Worm (Caenorhabditis elegans): ENCODE results near the gene T12E12.6.

The T12E12.6 gene

ce11 chrIV:5582760-5583159 lies 8.8 kb upstream of the T12E12.6 start:
- TF ChIP-seq aha-1 (tag; optimal IDR thresholded peaks at IDR 0.05) (no peak), fos-1 (tag; optimal IDR thresholded peaks at IDR 0.05) (no peak), fkh-4 (tag; optimal IDR thresholded peaks at IDR 0.05; ENCODE audit: borderline replicate concordance) (no peak), efl-1 (optimal IDR thresholded peaks at IDR 0.05) (no peak), efl-1 (GFP tag; optimal IDR thresholded peaks at IDR 0.05 in 1 of 2) (peak in 1 of 2 experiments; percentile 60), skn-1 (tag; optimal IDR thresholded peaks at IDR 0.05) (no peak), lin-35 (GFP tag; optimal IDR thresholded peaks at IDR 0.05) (no peak), alr-1 (tag; optimal IDR thresholded peaks at IDR 0.05; ENCODE audit: borderline replicate concordance) (no peak), mab-9 (GFP tag; IDR thresholded peaks at IDR 0.05) (no peak), dpl-1 (GFP tag; optimal IDR thresholded peaks at IDR 0.05) (no peak), nhr-90 (tag; optimal IDR thresholded peaks at IDR 0.05; ENCODE audit: poor library complexity) (no peak), xbp-1 (tag; optimal IDR thresholded peaks at IDR 0.05) (peak; percentile 83)

DNA sequence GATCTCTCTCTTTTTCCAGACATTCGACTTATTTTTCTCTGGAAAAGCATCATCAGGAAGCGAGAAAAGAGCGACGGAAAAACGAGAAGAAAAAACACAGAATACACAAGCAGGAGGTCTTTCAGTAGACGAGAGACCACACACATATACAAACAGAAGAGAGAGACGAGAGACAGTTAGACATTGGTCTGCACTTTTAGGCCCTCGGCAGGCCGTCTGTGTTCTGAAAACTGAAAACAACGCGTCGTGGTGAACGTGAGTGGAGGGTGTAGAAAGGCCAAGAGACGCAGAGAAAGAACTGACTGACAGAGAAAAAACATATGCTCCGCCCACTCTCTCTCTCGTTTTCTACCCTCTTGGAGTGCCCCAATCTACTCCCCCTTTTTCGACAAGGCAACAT lies 8.3 kb upstream of the T12E12.6 start:
- no peak for TF ChIP-seq C34B4.2 (tag; optimal IDR thresholded peaks at IDR 0.05)
- TF ChIP-seq nhr-28 (tag; optimal IDR thresholded peaks at IDR 0.05): no peak
- TF ChIP-seq sup-37 (GFP tag; optimal IDR thresholded peaks at IDR 0.05): no peak
- TF ChIP-seq snu-23 (GFP tag; optimal IDR thresholded peaks at IDR 0.05): peak; percentile 46
- TF ChIP-seq C16A3.4 (tag; optimal IDR thresholded peaks at IDR 0.05): no peak
- TF ChIP-seq fkh-4 (tag; optimal IDR thresholded peaks at IDR 0.05; ENCODE audit: borderline replicate concordance): no peak
- no peak for TF ChIP-seq nhr-84 (tag; optimal IDR thresholded peaks at IDR 0.05)
- TF ChIP-seq fkh-8 (tag; optimal IDR thresholded peaks at IDR 0.05): peak; percentile 83
- peak; percentile 58 for TF ChIP-seq nhr-71 (tag; optimal IDR thresholded peaks at IDR 0.05)
- TF ChIP-seq efl-1 (optimal IDR thresholded peaks at IDR 0.05): peak in 1 of 2 experiments; percentile 7
- TF ChIP-seq efl-1 (GFP tag; optimal IDR thresholded peaks at IDR 0.05 in 1 of 2): no peak
- TF ChIP-seq F16B12.6 (tag; optimal IDR thresholded peaks at IDR 0.05): no peak
- TF ChIP-seq lin-14 (GFP tag; optimal IDR thresholded peaks at IDR 0.05): peak; percentile 77
- TF ChIP-seq tlp-1 (tag; optimal IDR thresholded peaks at IDR 0.05): no peak
- TF ChIP-seq swsn-7 (tag; optimal IDR thresholded peaks at IDR 0.05): no peak
- no peak for TF ChIP-seq ets-5 (GFP tag; IDR thresholded peaks at IDR 0.05)
- peak; percentile 17 for TF ChIP-seq unc-86 (tag; optimal IDR thresholded peaks at IDR 0.05)
- no peak for TF ChIP-seq lin-39 (tag; optimal IDR thresholded peaks at IDR 0.05)
- peak; percentile 31 for TF ChIP-seq nhr-20 (tag; optimal IDR thresholded peaks at IDR 0.05)
- TF ChIP-seq nhr-85 (tag): no peak
- TF ChIP-seq lsy-2 (tag; optimal IDR thresholded peaks at IDR 0.05): peak in 1 of 2 experiments; percentile 46
- TF ChIP-seq unc-30 (tag; optimal IDR thresholded peaks at IDR 0.05): no peak
- TF ChIP-seq Y116A8C.19 (tag; optimal IDR thresholded peaks at IDR 0.05; ENCODE audit: borderline replicate concordance): no peak
- no peak for TF ChIP-seq nhr-76 (tag; optimal IDR thresholded peaks at IDR 0.05)
- TF ChIP-seq ztf-4 (tag; optimal IDR thresholded peaks at IDR 0.05): no peak
- TF ChIP-seq nhr-47 (tag; optimal IDR thresholded peaks at IDR 0.05): peak; percentile 29
- peak; percentile 7 for TF ChIP-seq mep-1 (tag; optimal IDR thresholded peaks at IDR 0.05)
- peak; percentile 13 for TF ChIP-seq ceh-8 (GFP tag; optimal IDR thresholded peaks at IDR 0.05)
- no peak for TF ChIP-seq dsc-1 (tag; optimal IDR thresholded peaks at IDR 0.05)
- peak; percentile 2 to 41 for TF ChIP-seq lin-35 (GFP tag; optimal IDR thresholded peaks at IDR 0.05)
- TF ChIP-seq nhr-19 (GFP tag; conservative IDR thresholded peaks at IDR 0.05): no peak
- no peak for TF ChIP-seq alr-1 (tag; optimal IDR thresholded peaks at IDR 0.05; ENCODE audit: borderline replicate concordance)
- no peak for TF ChIP-seq blmp-1 (tag; optimal IDR thresholded peaks at IDR 0.05)
- no peak for TF ChIP-seq unc-62 (GFP tag; optimal IDR thresholded peaks at IDR 0.05)
- TF ChIP-seq mdl-1 (tag; optimal IDR thresholded peaks at IDR 0.05): peak in 1 of 2 experiments; percentile 54
- peak in 1 of 6 experiments; percentile 8 for TF ChIP-seq elt-3 (tag; optimal IDR thresholded peaks at IDR 0.05)
- TF ChIP-seq jun-1 (tag; optimal IDR thresholded peaks at IDR 0.05): peak; percentile 10
- no peak for TF ChIP-seq ceh-90 (tag; optimal IDR thresholded peaks at IDR 0.05)
- TF ChIP-seq aly-2 (tag; optimal IDR thresholded peaks at IDR 0.05): no peak
- no peak for TF ChIP-seq unc-98 (GFP tag; IDR thresholded peaks at IDR 0.05)
- TF ChIP-seq unc-130 (tag; optimal IDR thresholded peaks at IDR 0.05): no peak
- no peak for TF ChIP-seq mef-2 (tag; optimal IDR thresholded peaks at IDR 0.05)

Data from whole organism, L1 larva.